Worm (Caenorhabditis elegans) whole organism, L4 larva: ENCODE results near the gene clec-41.

Experiments used
- F26F4.8 ChIP-seq: fragments of 200-800 bp; sonication (Bioruptor generic); conservative IDR thresholded peaks from 2 replicates; pipeline ENCODE4 v1.3.6; 2022; ENCODE audit warnings: missing genetic modification characterization, missing compliant biosample characterization
- T20F7.1 ChIP-seq: fragments of 200-800 bp; sonication (Bioruptor generic); optimal IDR thresholded peaks from 2 replicates; lab custom pipeline; 2018; ENCODE audit warnings: mild to moderate bottlenecking, missing genetic modification characterization, missing compliant biosample characterization
- T26A8.4 ChIP-seq: fragments of 200-800 bp; sonication (Bioruptor generic); IDR thresholded peaks from 2 replicates; pipeline ENCODE4 v1.3.6; 2022; ENCODE audit warnings: missing genetic modification characterization, missing compliant biosample characterization
- Y105C5A.15 ChIP-seq: fragments of 200-800 bp; sonication (Bioruptor generic); IDR thresholded peaks from 2 replicates; pipeline ENCODE4 v1.3.6; 2022; ENCODE audit warnings: missing genetic modification characterization, missing compliant biosample characterization
- Y48G9A.11 ChIP-seq: fragments of 200-800 bp; sonication (Bioruptor generic); IDR thresholded peaks from 2 replicates; pipeline ENCODE4 v1.3.6; 2022; ENCODE audit warnings: missing genetic modification reagents, missing genetic modification characterization, missing compliant biosample characterization
- Y5F2A.4 ChIP-seq: fragments of 200-800 bp; sonication (Bioruptor generic); optimal IDR thresholded peaks from 2 replicates; lab custom pipeline; 2018; ENCODE audit warnings: mild to moderate bottlenecking, missing genetic modification characterization, missing compliant biosample characterization
- Y75B8A.6 ChIP-seq: fragments of 200-800 bp; sonication (Bioruptor generic); IDR thresholded peaks from 2 replicates; pipeline ENCODE4 v1.3.6; 2022; ENCODE audit warnings: missing genetic modification reagents, missing genetic modification characterization, missing compliant biosample characterization
- aha-1 ChIP-seq: fragments of 150-350 bp; peaks from one replicate; lab custom pipeline; 2014; ENCODE audit warnings: missing biosample characterization, missing genetic modification characterization
- ama-1 ChIP-seq: fragments of 150-350 bp; optimal IDR thresholded peaks from 2 replicates; lab custom pipeline; 2014; ENCODE audit warnings: inconsistent platforms, mixed read lengths
- arid-1 ChIP-seq: fragments of 200-800 bp; sonication (Bioruptor generic); conservative IDR thresholded peaks from 2 replicates; pipeline ENCODE4 v1.3.6; 2022; ENCODE audit warnings: missing genetic modification reagents, missing genetic modification characterization, missing compliant biosample characterization
- ceh-28 ChIP-seq: fragments of 150-350 bp; optimal IDR thresholded peaks from 2 replicates; lab custom pipeline; 2014; ENCODE audit warnings: missing biosample characterization, missing genetic modification reagents, missing genetic modification characterization
- cey-2 ChIP-seq: sonication (generic microtip); optimal IDR thresholded peaks from 3 replicates; lab custom pipeline; 2017; ENCODE audit warnings: missing genetic modification characterization, mild to moderate bottlenecking, missing compliant biosample characterization, antibody characterized with exemption, borderline replicate concordance; ENCODE audit not compliant: insufficient read depth
- daf-16 ChIP-seq, 3 experiments: sonication (generic microtip); optimal IDR thresholded peaks; 2 replicates each; lab custom pipeline; 2016 to 2017; ENCODE audit warnings: missing genetic modification characterization in 3 of 3, missing genetic modification reagents in 3 of 3, mild to moderate bottlenecking in 2 of 3, missing compliant biosample characterization in 2 of 3, missing biosample characterization in 1 of 3, moderate library complexity in 1 of 3
- dmd-6 ChIP-seq: fragments of 200-800 bp; sonication (Bioruptor generic); IDR thresholded peaks from 2 replicates; pipeline ENCODE4 v1.3.6; 2022; ENCODE audit warnings: missing genetic modification reagents, missing genetic modification characterization, missing compliant biosample characterization
- dmd-8 ChIP-seq: fragments of 200-800 bp; sonication (Bioruptor generic); IDR thresholded peaks from 2 replicates; pipeline ENCODE4 v1.3.6; 2022; ENCODE audit warnings: missing genetic modification characterization, missing compliant biosample characterization
- dmd-9 ChIP-seq: fragments of 200-800 bp; sonication (Bioruptor generic); IDR thresholded peaks from 2 replicates; pipeline ENCODE4 v1.3.6; 2022; ENCODE audit warnings: missing genetic modification reagents, missing genetic modification characterization, missing compliant biosample characterization
- duxl-1 ChIP-seq: sonication (generic microtip); optimal IDR thresholded peaks from 2 replicates; lab custom pipeline; 2016; ENCODE audit warnings: mild to moderate bottlenecking, missing genetic modification characterization, moderate library complexity, missing compliant biosample characterization; ENCODE audit not compliant: poor library complexity
- dve-1 ChIP-seq: sonication (generic microtip); optimal IDR thresholded peaks from 2 replicates; lab custom pipeline; 2017; ENCODE audit warnings: antibody characterized with exemption, mild to moderate bottlenecking, missing genetic modification characterization, missing compliant biosample characterization; ENCODE audit not compliant: insufficient read depth
- egl-27 ChIP-seq: sonication (generic microtip); optimal IDR thresholded peaks from 3 replicates; lab custom pipeline; 2017; ENCODE audit warnings: missing biosample characterization, missing genetic modification reagents, missing genetic modification characterization
- egl-43 ChIP-seq: fragments of 200-800 bp; sonication (Bioruptor generic); IDR thresholded peaks from 2 replicates; pipeline ENCODE4 v1.3.6; 2022; ENCODE audit warnings: missing genetic modification reagents, missing genetic modification characterization, missing compliant biosample characterization
- fkh-10 ChIP-seq: fragments of 150-350 bp; optimal IDR thresholded peaks from 2 replicates; lab custom pipeline; 2014; ENCODE audit warnings: missing biosample characterization, missing genetic modification reagents, missing genetic modification characterization
- fos-1 ChIP-seq: fragments of 150-350 bp; optimal IDR thresholded peaks from 2 replicates; lab custom pipeline; 2014; ENCODE audit warnings: missing biosample characterization, missing genetic modification characterization
- gei-8 ChIP-seq: fragments of 200-800 bp; sonication (Bioruptor generic); optimal IDR thresholded peaks from 2 replicates; lab custom pipeline; 2018; ENCODE audit warnings: mild to moderate bottlenecking, missing genetic modification characterization, missing compliant biosample characterization
- hlh-11 ChIP-seq: fragments of 200-800 bp; sonication (Bioruptor generic); optimal IDR thresholded peaks from 2 replicates; lab custom pipeline; 2018; ENCODE audit warnings: mild to moderate bottlenecking, missing genetic modification characterization, missing compliant biosample characterization
- hlh-30 ChIP-seq: sonication (generic microtip); optimal IDR thresholded peaks from 2 replicates; lab custom pipeline; 2017; ENCODE audit warnings: antibody characterized with exemption, mild to moderate bottlenecking, missing genetic modification characterization, missing compliant biosample characterization; ENCODE audit not compliant: insufficient read depth
- jun-1 ChIP-seq: fragments of 150-350 bp; optimal IDR thresholded peaks from 2 replicates; lab custom pipeline; 2014; ENCODE audit warnings: missing biosample characterization, missing genetic modification reagents, missing genetic modification characterization
- lin-1 ChIP-seq: fragments of 200-800 bp; sonication (Bioruptor generic); IDR thresholded peaks from 2 replicates; pipeline ENCODE4 v1.3.6; 2022; ENCODE audit warnings: missing genetic modification reagents, missing genetic modification characterization, missing compliant biosample characterization
- lin-15B ChIP-seq: fragments of 150-350 bp; sonication (generic microtip); optimal IDR thresholded peaks from 3 replicates; lab custom pipeline; 2014; ENCODE audit warnings: missing biosample characterization, missing genetic modification characterization
- lin-38 ChIP-seq: fragments of 200-800 bp; sonication (Bioruptor generic); IDR thresholded peaks from 2 replicates; pipeline ENCODE4 v1.3.6; 2022; ENCODE audit warnings: missing genetic modification reagents, missing genetic modification characterization, missing compliant biosample characterization
- lin-39 ChIP-seq: fragments of 150-350 bp; optimal IDR thresholded peaks from 2 replicates; lab custom pipeline; 2014; ENCODE audit warnings: missing biosample characterization, missing genetic modification reagents, missing genetic modification characterization
- lir-3 ChIP-seq: sonication (generic microtip); optimal IDR thresholded peaks from 2 replicates; lab custom pipeline; 2016; ENCODE audit warnings: mild to moderate bottlenecking, missing genetic modification characterization, missing compliant biosample characterization
- madf-5 ChIP-seq, 2 experiments: fragments of 200-800 bp; sonication (Bioruptor generic); IDR thresholded peaks; 2 replicates each; pipeline ENCODE4 v1.3.6; 2022; ENCODE audit warnings: missing compliant biosample characterization in 2 of 2, missing genetic modification characterization in 2 of 2
- madf-9 ChIP-seq: fragments of 200-800 bp; sonication (Bioruptor generic); conservative IDR thresholded peaks from 2 replicates; pipeline ENCODE4 v1.3.6; 2022; ENCODE audit warnings: missing genetic modification reagents, missing genetic modification characterization, missing compliant biosample characterization
- mdl-1 ChIP-seq, 2 experiments: fragments of 150-350 bp in 1 of 2; sonication (generic microtip) in 1 of 2; optimal IDR thresholded peaks; 2 replicates each; lab custom pipeline; 2014 to 2017; ENCODE audit warnings: missing biosample characterization in 2 of 2, missing genetic modification characterization in 2 of 2
- mes-2 ChIP-seq: sonication (generic microtip); optimal IDR thresholded peaks from 2 replicates; lab custom pipeline; 2016; ENCODE audit warnings: missing genotype, mild to moderate bottlenecking, missing genetic modification characterization, missing compliant biosample characterization; ENCODE audit not compliant: poor library complexity, severe bottlenecking
- nhr-10 ChIP-seq: fragments of 150-350 bp; optimal IDR thresholded peaks from 2 replicates; lab custom pipeline; 2014; ENCODE audit warnings: missing biosample characterization, missing genetic modification characterization
- nhr-102 ChIP-seq: sonication (generic microtip); optimal IDR thresholded peaks from 2 replicates; lab custom pipeline; 2016; ENCODE audit warnings: mild to moderate bottlenecking, missing genetic modification characterization, moderate library complexity, missing compliant biosample characterization
- nhr-11 ChIP-seq: fragments of 150-350 bp; optimal IDR thresholded peaks from 2 replicates; lab custom pipeline; 2014; ENCODE audit warnings: missing biosample characterization, missing genetic modification characterization
- nhr-237 ChIP-seq: sonication (generic microtip); optimal IDR thresholded peaks from 2 replicates; lab custom pipeline; 2017; ENCODE audit warnings: missing biosample characterization, missing genetic modification characterization
- nhr-41 ChIP-seq: fragments of 200-800 bp; sonication (Bioruptor generic); IDR thresholded peaks from 2 replicates; pipeline ENCODE4 v1.3.6; 2022; ENCODE audit warnings: missing genetic modification reagents, missing genetic modification characterization, missing compliant biosample characterization
- nhr-48 ChIP-seq: sonication (generic microtip); optimal IDR thresholded peaks from 2 replicates; lab custom pipeline; 2016; ENCODE audit warnings: mild to moderate bottlenecking, missing genetic modification characterization, missing compliant biosample characterization
- pqm-1 ChIP-seq: sonication (generic microtip); optimal IDR thresholded peaks from 2 replicates; lab custom pipeline; 2017; ENCODE audit warnings: missing biosample characterization, missing genetic modification characterization
- sdz-12 ChIP-seq: fragments of 200-800 bp; sonication (Bioruptor generic); optimal IDR thresholded peaks from 2 replicates; lab custom pipeline; 2018; ENCODE audit warnings: mild to moderate bottlenecking, missing genetic modification characterization, missing compliant biosample characterization
- snpc-1.2 ChIP-seq: fragments of 200-800 bp; sonication (Bioruptor generic); IDR thresholded peaks from 2 replicates; pipeline ENCODE4 v1.3.6; 2022; ENCODE audit warnings: missing genetic modification reagents, missing genetic modification characterization, missing compliant biosample characterization
- spr-1 ChIP-seq: sonication (generic microtip); optimal IDR thresholded peaks from 2 replicates; lab custom pipeline; 2016; ENCODE audit warnings: mild to moderate bottlenecking, missing genetic modification characterization, missing compliant biosample characterization
- unc-39 ChIP-seq: sonication (generic microtip); optimal IDR thresholded peaks from 2 replicates; lab custom pipeline; 2017; ENCODE audit warnings: missing biosample characterization, missing genetic modification characterization
- unc-62 ChIP-seq, 3 experiments: fragments of 150-350 bp in 1 of 3; sonication (generic microtip); optimal IDR thresholded peaks in 2 of 3; peaks in 1 of 3; 1 replicate in 1 of 3; 2 replicates in 2 of 3; lab custom pipeline; 2014 to 2017; ENCODE audit warnings: missing biosample characterization in 3 of 3, missing genetic modification characterization in 3 of 3, missing genetic modification reagents in 3 of 3, missing genotype in 1 of 3
- zfp-3 ChIP-seq: fragments of 200-800 bp; sonication (Bioruptor generic); conservative IDR thresholded peaks from 2 replicates; pipeline ENCODE4 v1.3.6; 2022; ENCODE audit warnings: missing genetic modification reagents, missing genetic modification characterization, missing compliant biosample characterization
- zip-11 ChIP-seq: fragments of 200-800 bp; sonication (Bioruptor generic); IDR thresholded peaks from 2 replicates; pipeline ENCODE4 v1.3.6; 2022; ENCODE audit warnings: missing genetic modification characterization, missing compliant biosample characterization

clec-41 gene

DNA sequence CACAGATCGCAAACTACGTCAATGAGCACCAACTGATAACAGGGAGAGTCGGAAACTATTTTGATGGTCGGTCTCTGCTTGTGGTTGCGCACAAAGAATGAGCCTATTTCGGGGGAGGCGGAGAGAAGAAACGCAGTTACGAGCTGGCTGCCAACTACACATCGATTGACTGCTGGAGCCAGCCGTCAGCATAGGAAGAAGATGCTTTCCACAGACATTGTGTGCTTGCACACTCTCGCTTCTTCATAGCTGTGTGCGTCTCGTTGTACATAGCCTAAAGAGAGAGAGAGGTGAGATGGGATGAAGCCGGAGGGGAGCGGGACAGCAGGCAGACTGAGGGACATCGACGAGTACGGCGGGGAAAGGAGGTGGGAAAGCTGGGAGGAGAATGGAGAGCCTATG lies 7.5 kb downstream of the clec-41 start (continued):
- TF ChIP-seq fkh-10 (GFP tag; lab: Kevin White, UChicago) (peak; percentile 64), nhr-48 (tag; lab: Kevin White, UChicago) (peak; percentile 44), madf-5 (GFP tag; IDR thresholded peaks at IDR 0.05; lab: Robert Waterston, UW) (0 out of 4 replicates have a peak, but pooled peaks of 1 of the 2 experiments have one; percentile 23), egl-43 (peak; percentile 84), mes-2 (tag; lab: Kevin White, UChicago) (peak; percentile 52), nhr-237 (tag; lab: Kevin White, UChicago) (no peak), F26F4.8 (GFP tag; lab: Robert Waterston, UW) (no peak), T26A8.4 (GFP tag; lab: Robert Waterston, UW) (no peak; the same call in 1 of the 2 replicates), dmd-9 (GFP tag; lab: Robert Waterston, UW) (no peak), ama-1 (lab: Kevin White, UChicago) (no peak), nhr-11 (peak; percentile 63), madf-9 (GFP tag; lab: Robert Waterston, UW) (no peak), lin-1 (GFP tag; lab: Robert Waterston, UW) (peak; percentile 84), pqm-1 (tag; lab: Kevin White, UChicago) (peak; percentile 52), T20F7.1 (GFP tag; lab: Kevin White, UChicago) (peak; percentile 24), dmd-8 (GFP tag; lab: Robert Waterston, UW) (peak; percentile 74; the same call in 1 of the 2 replicates), jun-1 (tag; lab: Kevin White, UChicago) (no peak), lin-38 (GFP tag; lab: Robert Waterston, UW) (peak; percentile 28; the same call in 1 of the 2 replicates), Y48G9A.11 (GFP tag; lab: Robert Waterston, UW) (no peak), unc-39 (tag; lab: Kevin White, UChicago) (no peak), duxl-1 (tag; lab: Kevin White, UChicago) (peak; percentile 42), egl-27 (tag; lab: Kevin White, UChicago) (no peak), Y75B8A.6 (GFP tag; lab: Robert Waterston, UW) (no peak), arid-1 (GFP tag; lab: Robert Waterston, UW) (peak; percentile 58; the same call in 1 of the 2 replicates), unc-62 (GFP tag; optimal IDR thresholded peaks at IDR 0.05 in 1 of 2; lab: Kevin White, UChicago) (peak in 1 of 2 experiments; percentile 49), unc-62 (tag; optimal IDR thresholded peaks at IDR 0.05; lab: Kevin White, UChicago) (no peak), spr-1 (tag; lab: Kevin White, UChicago) (no peak), zfp-3 (GFP tag; lab: Robert Waterston, UW) (no peak), fos-1 (no peak), Y5F2A.4 (GFP tag; lab: Kevin White, UChicago) (no peak), dmd-6 (peak; percentile 91), lin-15B (no peak), ceh-28 (tag; lab: Kevin White, UChicago) (peak; percentile 40), zip-11 (GFP tag; lab: Robert Waterston, UW) (no peak), gei-8 (GFP tag; lab: Kevin White, UChicago) (peak; percentile 62), nhr-102 (tag; lab: Kevin White, UChicago) (peak; percentile 7), cey-2 (tag; lab: Kevin White, UChicago) (no peak), nhr-10 (peak; percentile 4), daf-16 (GFP tag; optimal IDR thresholded peaks at IDR 0.05; lab: Kevin White, UChicago) (peak in 1 of 2 experiments; percentile 37), daf-16 (tag; optimal IDR thresholded peaks at IDR 0.05; lab: Kevin White, UChicago) (peak; percentile 55), aha-1 (tag; lab: Kevin White, UChicago) (peak; percentile 82), hlh-11 (tag; lab: Kevin White, UChicago) (peak; percentile 90), lin-39 (no peak), nhr-41 (GFP tag; lab: Robert Waterston, UW) (0 out of 2 replicates have a peak, but pooled peaks have one; percentile 7), sdz-12 (GFP tag; lab: Kevin White, UChicago) (no peak), dve-1 (peak; percentile 64), hlh-30 (tag; lab: Kevin White, UChicago) (peak; percentile 51), snpc-1.2 (GFP tag; lab: Robert Waterston, UW) (0 out of 2 replicates have a peak, but pooled peaks have one; percentile 9), mdl-1 (tag; optimal IDR thresholded peaks at IDR 0.05; lab: Kevin White, UChicago) (peak in 1 of 2 experiments; percentile 57), lir-3 (no peak), Y105C5A.15 (no peak)
